Fruit fly (Drosophila melanogaster) whole organism, embryonic: Measurements from ENCODE around the gene CG8119.

ENCODE experiments used
- ATbp ChIP-seq: fragments of 200-800 bp; sonication (Bioruptor generic); optimal IDR thresholded peaks from 2 replicates; lab custom pipeline; 2017; ENCODE audit warnings: missing biosample characterization, mild to moderate bottlenecking, missing genetic modification characterization, missing genetic modification reagents
- Abd-B ChIP-seq: fragments of 200-800 bp; sonication (Bioruptor generic); optimal IDR thresholded peaks from 2 replicates; lab custom pipeline; 2018; ENCODE audit warnings: missing biosample characterization, mild to moderate bottlenecking, missing genetic modification characterization, moderate library complexity
- Blimp-1 ChIP-seq: fragments of 200-800 bp; sonication (Bioruptor generic); optimal IDR thresholded peaks from 3 replicates; lab custom pipeline; 2018; ENCODE audit warnings: missing biosample characterization, missing genetic modification characterization, mild to moderate bottlenecking, moderate library complexity, missing genetic modification reagents
- CG10979 ChIP-seq: fragments of 200-800 bp; sonication (Bioruptor generic); optimal IDR thresholded peaks from 2 replicates; lab custom pipeline; 2018; ENCODE audit warnings: missing biosample characterization, mild to moderate bottlenecking, missing genetic modification characterization, moderate library complexity
- CG12236 ChIP-seq: fragments of 200-800 bp; sonication (Bioruptor generic); optimal IDR thresholded peaks from 2 replicates; lab custom pipeline; 2016; ENCODE audit warnings: missing biosample characterization, missing genetic modification characterization
- CG12659 ChIP-seq: fragments of 200-800 bp; sonication (Bioruptor generic); optimal IDR thresholded peaks from 3 replicates; lab custom pipeline; 2017; ENCODE audit warnings: mild to moderate bottlenecking, missing biosample characterization, missing genetic modification reagents, missing genetic modification characterization
- CG13424 ChIP-seq: fragments of 200-800 bp; sonication (Bioruptor generic); optimal IDR thresholded peaks from 2 replicates; lab custom pipeline; 2019; ENCODE audit warnings: missing biosample characterization, mild to moderate bottlenecking, missing genetic modification characterization, moderate library complexity
- CG13894 ChIP-seq: fragments of 200-800 bp; sonication (Bioruptor generic); optimal IDR thresholded peaks from 3 replicates; lab custom pipeline; 2018; ENCODE audit warnings: missing biosample characterization, mild to moderate bottlenecking, missing genetic modification characterization, moderate library complexity
- CG14710 ChIP-seq: fragments of 200-800 bp; sonication (Bioruptor generic); optimal IDR thresholded peaks from 3 replicates; lab custom pipeline; 2019; ENCODE audit warnings: missing biosample characterization, mild to moderate bottlenecking, missing genetic modification characterization, moderate library complexity
- CG17186 ChIP-seq: fragments of 200-800 bp; sonication (Bioruptor generic); optimal IDR thresholded peaks from 3 replicates; lab custom pipeline; 2017; ENCODE audit warnings: missing biosample characterization, missing genetic modification reagents, missing genetic modification characterization
- CG18764 ChIP-seq: fragments of 200-800 bp; sonication (Bioruptor generic); optimal IDR thresholded peaks from 3 replicates; lab custom pipeline; 2016; ENCODE audit warnings: missing biosample characterization, missing genetic modification characterization
- CG2120 ChIP-seq: fragments of 200-800 bp; sonication (Bioruptor generic); optimal IDR thresholded peaks from 3 replicates; lab custom pipeline; 2016; ENCODE audit warnings: missing biosample characterization, missing genetic modification characterization
- CG32532 ChIP-seq: fragments of 200-800 bp; sonication (Bioruptor generic); IDR thresholded peaks from 2 replicates; pipeline ENCODE4 v1.3.6; 2022; ENCODE audit warnings: missing biosample characterization, missing genetic modification characterization
- CG32767 ChIP-seq: fragments of 200-800 bp; sonication (Bioruptor generic); IDR thresholded peaks from 2 replicates; pipeline ENCODE4 v1.3.6; 2022; ENCODE audit warnings: missing biosample characterization, missing genetic modification characterization
- CG33213 ChIP-seq: fragments of 200-800 bp; sonication (Bioruptor generic); optimal IDR thresholded peaks from 3 replicates; lab custom pipeline; 2016; ENCODE audit warnings: missing biosample characterization, missing genetic modification characterization
- CG4707 ChIP-seq: fragments of 200-800 bp; sonication (Bioruptor generic); optimal IDR thresholded peaks from 2 replicates; lab custom pipeline; 2018; ENCODE audit warnings: missing biosample characterization, mild to moderate bottlenecking, missing genetic modification characterization, moderate library complexity
- CG4820 ChIP-seq: fragments of 200-800 bp; sonication (Bioruptor generic); optimal IDR thresholded peaks from 3 replicates; lab custom pipeline; 2016; ENCODE audit warnings: missing biosample characterization, missing genetic modification characterization
- CG6791 ChIP-seq: fragments of 200-800 bp; sonication (Bioruptor generic); IDR thresholded peaks from 3 replicates; pipeline ENCODE4 v1.3.6; 2022; ENCODE audit warnings: missing biosample characterization, missing genetic modification characterization; ENCODE audit not compliant: partially characterized antibody
- CG7745 ChIP-seq: fragments of 200-800 bp; sonication (Bioruptor generic); optimal IDR thresholded peaks from 2 replicates; lab custom pipeline; 2018; ENCODE audit warnings: missing biosample characterization, mild to moderate bottlenecking, missing genetic modification characterization, moderate library complexity
- CG9609 ChIP-seq: fragments of 200-800 bp; sonication (Bioruptor generic); optimal IDR thresholded peaks from 3 replicates; lab custom pipeline; 2016; ENCODE audit warnings: missing biosample characterization, missing genetic modification characterization
- CHES-1-like ChIP-seq: fragments of 200-800 bp; sonication (Bioruptor generic); optimal IDR thresholded peaks from 2 replicates; lab custom pipeline; 2016; ENCODE audit warnings: missing biosample characterization, missing genetic modification characterization
- CoRest ChIP-seq: fragments of 200-800 bp; sonication (Bioruptor generic); optimal IDR thresholded peaks from 3 replicates; lab custom pipeline; 2018; ENCODE audit warnings: missing biosample characterization, mild to moderate bottlenecking, missing genetic modification characterization, moderate library complexity
- Dbx ChIP-seq: fragments of 200-800 bp; sonication (Bioruptor generic); IDR thresholded peaks from 3 replicates; pipeline ENCODE4 v1.3.6; 2022; ENCODE audit warnings: missing biosample characterization, missing genetic modification characterization
- HmgD ChIP-seq: fragments of 200-800 bp; sonication (Bioruptor generic); optimal IDR thresholded peaks from 3 replicates; lab custom pipeline; 2016; ENCODE audit warnings: missing biosample characterization, missing genetic modification characterization
- Hr78 ChIP-seq, 2 experiments: fragments of 200-800 bp in 1 of 2; fragments of >200 bp in 1 of 2; sonication (Bioruptor generic) in 1 of 2; optimal IDR thresholded peaks; 2 replicates each; lab custom pipeline; 2017 to 2019; ENCODE audit warnings: missing biosample characterization in 2 of 2, missing genetic modification characterization in 2 of 2, mild to moderate bottlenecking in 1 of 2, moderate library complexity in 1 of 2
- Hsf ChIP-seq: fragments of 200-800 bp; sonication (Bioruptor generic); optimal IDR thresholded peaks from 3 replicates; lab custom pipeline; 2016; ENCODE audit warnings: missing biosample characterization, missing genetic modification characterization
- Max ChIP-seq: fragments of 200-800 bp; sonication (Bioruptor generic); optimal IDR thresholded peaks from 2 replicates; lab custom pipeline; 2016; ENCODE audit warnings: missing biosample characterization, mild to moderate bottlenecking, missing genetic modification characterization
- Taf1 ChIP-seq: fragments of 200-800 bp; sonication (Bioruptor generic); IDR thresholded peaks from 2 replicates; pipeline ENCODE4 v1.3.6; 2022; ENCODE audit warnings: missing biosample characterization, missing genetic modification characterization
- Usf ChIP-seq: fragments of 200-800 bp; sonication (Bioruptor generic); optimal IDR thresholded peaks from 2 replicates; lab custom pipeline; 2017; ENCODE audit warnings: missing genotype, missing biosample characterization, missing genetic modification characterization
- ase ChIP-seq: fragments of 200-800 bp; sonication (Bioruptor generic); IDR thresholded peaks from 3 replicates; pipeline ENCODE4 v1.3.6; 2022; ENCODE audit warnings: missing biosample characterization, missing genetic modification characterization
- az2 ChIP-seq: fragments of 200-800 bp; sonication (Bioruptor generic); optimal IDR thresholded peaks from 3 replicates; lab custom pipeline; 2016; ENCODE audit warnings: missing biosample characterization, missing genetic modification characterization
- bbx ChIP-seq: fragments of 200-800 bp; sonication (Bioruptor generic); IDR thresholded peaks from 2 replicates; pipeline ENCODE4 v1.3.6; 2022; ENCODE audit warnings: missing biosample characterization, missing genetic modification characterization; ENCODE audit not compliant: partially characterized antibody
- bcd ChIP-seq: fragments of 200-800 bp; sonication (Bioruptor generic); optimal IDR thresholded peaks from 2 replicates; lab custom pipeline; 2017; ENCODE audit warnings: missing biosample characterization, mild to moderate bottlenecking, missing genetic modification characterization
- bowl ChIP-seq: fragments of 200-800 bp; sonication (Bioruptor generic); IDR thresholded peaks from 2 replicates; pipeline ENCODE4 v1.3.6; 2022; ENCODE audit warnings: missing biosample characterization, missing genetic modification characterization
- caup ChIP-seq: fragments of 200-800 bp; sonication (Bioruptor generic); optimal IDR thresholded peaks from 3 replicates; lab custom pipeline; 2017; ENCODE audit warnings: missing biosample characterization, mild to moderate bottlenecking, missing genetic modification characterization, moderate library complexity; ENCODE audit not compliant: severe bottlenecking
- dmrt11E ChIP-seq: fragments of 200-800 bp; sonication (Bioruptor generic); optimal IDR thresholded peaks from 3 replicates; lab custom pipeline; 2018; ENCODE audit warnings: missing biosample characterization, mild to moderate bottlenecking, missing genetic modification characterization, moderate library complexity
- hkb ChIP-seq, 2 experiments: fragments of 200-800 bp in 1 of 2; fragments of >200 bp in 1 of 2; sonication (Bioruptor generic) in 1 of 2; IDR thresholded peaks in 1 of 2; optimal IDR thresholded peaks in 1 of 2; 2 replicates each; pipeline versions ENCODE4 v1.3.6 to Lab custom; 2017 to 2022; ENCODE audit warnings: missing biosample characterization in 1 of 2, missing genetic modification characterization in 1 of 2
- ind ChIP-seq: fragments of 200-800 bp; sonication (Bioruptor generic); optimal IDR thresholded peaks from 3 replicates; lab custom pipeline; 2016; ENCODE audit warnings: missing biosample characterization, missing genetic modification characterization
- insv ChIP-seq, 2 experiments: fragments of 200-800 bp; sonication (Bioruptor generic); optimal IDR thresholded peaks; 3 replicates each; lab custom pipeline; 2016 to 2018; ENCODE audit warnings: missing biosample characterization in 2 of 2, missing genetic modification characterization in 2 of 2
- lov ChIP-seq, 2 experiments: fragments of 200-800 bp in 1 of 2; fragments of >200 bp in 1 of 2; sonication (Bioruptor generic) in 1 of 2; IDR thresholded peaks in 1 of 2; optimal IDR thresholded peaks in 1 of 2; 2 replicates in 1 of 2; 3 replicates in 1 of 2; pipeline versions ENCODE4 v1.3.6 to Lab custom; 2017 to 2022; ENCODE audit warnings: missing biosample characterization in 1 of 2, missing genetic modification characterization in 1 of 2
- luna ChIP-seq: fragments of 200-800 bp; sonication (Bioruptor generic); optimal IDR thresholded peaks from 2 replicates; lab custom pipeline; 2016; ENCODE audit warnings: missing biosample characterization, missing genetic modification characterization
- nerfin-1 ChIP-seq: fragments of 200-800 bp; sonication (Bioruptor generic); optimal IDR thresholded peaks from 3 replicates; lab custom pipeline; 2019; ENCODE audit warnings: missing biosample characterization, mild to moderate bottlenecking, missing genetic modification characterization, moderate library complexity
- odd ChIP-seq: fragments of 200-800 bp; sonication (Bioruptor generic); optimal IDR thresholded peaks from 2 replicates; lab custom pipeline; 2017; ENCODE audit warnings: missing biosample characterization, mild to moderate bottlenecking, missing genetic modification characterization
- p53 ChIP-seq: fragments of 200-800 bp; sonication (Bioruptor generic); optimal IDR thresholded peaks from 2 replicates; lab custom pipeline; 2016; ENCODE audit warnings: missing biosample characterization, missing genetic modification characterization
- pfk ChIP-seq: fragments of 200-800 bp; sonication (Bioruptor generic); optimal IDR thresholded peaks from 2 replicates; lab custom pipeline; 2018; ENCODE audit warnings: missing biosample characterization, mild to moderate bottlenecking, missing genetic modification characterization, moderate library complexity
- so ChIP-seq: fragments of 200-800 bp; sonication (Bioruptor generic); IDR thresholded peaks from 3 replicates; pipeline ENCODE4 v1.3.6; 2022; ENCODE audit warnings: missing biosample characterization, missing genetic modification characterization
- wor ChIP-seq: fragments of 200-800 bp; sonication (Bioruptor generic); IDR thresholded peaks from 2 replicates; pipeline ENCODE4 v1.3.6; 2022; ENCODE audit warnings: missing biosample characterization, missing genetic modification characterization
- zfh1 ChIP-seq: fragments of 200-800 bp; sonication (Bioruptor generic); IDR thresholded peaks from 3 replicates; pipeline ENCODE4 v1.3.6; 2022; ENCODE audit warnings: missing biosample characterization, missing genetic modification characterization

The CG8119 gene

DNA sequence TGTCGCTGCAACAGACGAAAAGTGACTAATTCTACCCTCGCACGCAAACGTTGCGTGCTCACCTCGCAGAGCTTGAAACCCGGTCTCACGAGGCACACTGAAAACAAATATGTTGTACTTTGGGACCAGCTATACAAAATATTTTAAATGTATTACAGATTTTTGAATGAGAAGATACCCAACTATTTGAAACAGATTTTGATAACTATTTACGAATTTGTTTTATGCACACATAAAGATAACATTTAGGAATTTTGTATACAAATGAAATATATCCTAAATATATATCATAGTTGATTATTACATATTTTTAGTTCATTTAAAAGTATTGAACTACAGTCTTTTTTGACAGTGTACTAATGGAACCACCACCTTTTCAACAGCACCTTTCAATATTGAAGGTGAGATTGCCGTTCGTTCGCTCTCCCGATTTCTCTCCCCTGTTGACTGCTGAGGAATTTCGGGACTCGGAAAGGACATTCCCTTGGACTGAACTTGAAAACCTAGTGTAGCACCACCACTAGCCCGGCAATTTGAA lies 8.7 kb downstream of the CG8119 start, which contains the start of gene CG15646 (continued):
- TF ChIP-seq CG14710 (tag; lab: Kevin White, UChicago) (peak; percentile 93), bcd (peak; percentile 66), CG13894 (no peak), p53 (GFP tag; lab: Kevin White, UChicago) (no peak), Hsf (GFP tag; lab: Kevin White, UChicago) (peak; percentile 27), luna (GFP tag; lab: Kevin White, UChicago) (no peak), CG13424 (tag; lab: Kevin White, UChicago) (peak; percentile 80), CG17186 (GFP tag; lab: Kevin White, UChicago) (no peak), CG18764 (GFP tag; lab: Kevin White, UChicago) (peak; percentile 38), CG12236 (GFP tag; lab: Kevin White, UChicago) (no peak), CG4707 (no peak), insv (GFP tag; optimal IDR thresholded peaks at IDR 0.05; lab: Kevin White, UChicago) (no peak), dmrt11E (tag; lab: Kevin White, UChicago) (peak; percentile 97), CG33213 (GFP tag; lab: Kevin White, UChicago) (no peak), bbx (GFP tag; lab: Robert Waterston, UW) (peak; percentile 71), odd (GFP tag; lab: Kevin White, UChicago) (peak; percentile 65), so (GFP tag; lab: Robert Waterston, UW) (no peak), ind (peak; percentile 32), zfh1 (GFP tag; lab: Robert Waterston, UW) (peak; percentile 74; the same call in 2 of the 3 replicates), CHES-1-like (no peak), nerfin-1 (tag; lab: Kevin White, UChicago) (peak; percentile 98), CG9609 (no peak), CG32767 (GFP tag; lab: Robert Waterston, UW) (0 out of 2 replicates have a peak, but pooled peaks have one; percentile 28), hkb (optimal IDR thresholded peaks at IDR 0.05; lab: Kevin White, UChicago) (no peak), hkb (GFP tag; IDR thresholded peaks at IDR 0.05; lab: Robert Waterston, UW) (no peak; the same call in 1 of the 2 replicates), CG10979 (tag; lab: Kevin White, UChicago) (peak; percentile 95), CG12659 (GFP tag; lab: Kevin White, UChicago) (peak; percentile 38), Hr78 (GFP tag; optimal IDR thresholded peaks at IDR 0.05; lab: Kevin White, UChicago) (no peak), CG4820 (GFP tag; lab: Kevin White, UChicago) (peak; percentile 68), CG6791 (peak; percentile 73; the same call in 2 of the 3 replicates), caup (GFP tag; lab: Kevin White, UChicago) (peak; percentile 25), lov (optimal IDR thresholded peaks at IDR 0.05; lab: Kevin White, UChicago) (no peak), lov (GFP tag; IDR thresholded peaks at IDR 0.05; lab: Robert Waterston, UW) (0 out of 3 replicates have a peak, but pooled peaks have one; percentile 62), Max (peak; percentile 9), wor (GFP tag; lab: Robert Waterston, UW) (0 out of 2 replicates have a peak, but pooled peaks have one; percentile 13), ATbp (GFP tag; lab: Kevin White, UChicago) (peak; percentile 56), Taf1 (GFP tag; lab: Robert Waterston, UW) (no peak), CG2120 (GFP tag; lab: Kevin White, UChicago) (no peak), ase (GFP tag; lab: Robert Waterston, UW) (peak; percentile 37; the same call in 1 of the 3 replicates), Blimp-1 (GFP tag; lab: Kevin White, UChicago) (peak; percentile 75), HmgD (GFP tag; lab: Kevin White, UChicago) (no peak), Dbx (GFP tag; lab: Robert Waterston, UW) (no peak), Usf (GFP tag; lab: Kevin White, UChicago) (peak; percentile 51), pfk (GFP tag; lab: Kevin White, UChicago) (no peak), bowl (GFP tag; lab: Robert Waterston, UW) (no peak), az2 (peak; percentile 62), CG32532 (GFP tag; lab: Robert Waterston, UW) (0 out of 2 replicates have a peak, but pooled peaks have one; percentile 25), CG7745 (tag; lab: Kevin White, UChicago) (peak; percentile 10), Abd-B (GFP tag; lab: Kevin White, UChicago) (peak; percentile 49), CoRest (peak; percentile 85)
